Fruit fly (Drosophila melanogaster) whole organism, prepupa: ENCODE data around the gene eIF4H2.

ENCODE experiments used
- Blimp-1 ChIP-seq: fragments of 200-800 bp; sonication (Bioruptor generic); optimal IDR thresholded peaks from 3 replicates; lab custom pipeline; 2017; ENCODE audit warnings: missing biosample characterization, missing genetic modification characterization, mild to moderate bottlenecking, moderate library complexity, missing genetic modification reagents
- CG11762 ChIP-seq: fragments of 200-800 bp; sonication (Bioruptor generic); optimal IDR thresholded peaks from 3 replicates; lab custom pipeline; 2016; ENCODE audit warnings: missing biosample characterization, missing genetic modification characterization; ENCODE audit not compliant: insufficient read depth
- CG31627 ChIP-seq: fragments of 200-800 bp; sonication (Bioruptor generic); optimal IDR thresholded peaks from 3 replicates; lab custom pipeline; 2016; ENCODE audit warnings: missing biosample characterization, missing genetic modification characterization
- CG6276 ChIP-seq: fragments of 200-800 bp; sonication (Bioruptor generic); optimal IDR thresholded peaks from 2 replicates; lab custom pipeline; 2017; ENCODE audit warnings: missing biosample characterization, mild to moderate bottlenecking, missing genetic modification characterization
- CG8119 ChIP-seq: fragments of 200-800 bp; sonication (Bioruptor generic); IDR thresholded peaks from 3 replicates; pipeline ENCODE4 v1.3.6; 2022; ENCODE audit warnings: missing biosample characterization, missing genetic modification characterization
- Hr39 ChIP-seq: fragments of 200-800 bp; sonication (Bioruptor generic); optimal IDR thresholded peaks from 2 replicates; lab custom pipeline; 2016; ENCODE audit warnings: missing biosample characterization, missing genetic modification characterization
- Smox ChIP-seq: fragments of 200-800 bp; sonication (Bioruptor generic); optimal IDR thresholded peaks from 3 replicates; lab custom pipeline; 2016; ENCODE audit warnings: missing biosample characterization, missing genetic modification characterization
- Sox102F ChIP-seq: fragments of 200-800 bp; sonication (Bioruptor generic); optimal IDR thresholded peaks from 2 replicates; lab custom pipeline; 2016; ENCODE audit warnings: missing biosample characterization, mild to moderate bottlenecking, missing genetic modification characterization
- Sox14 ChIP-seq: fragments of 200-800 bp; sonication (Bioruptor generic); optimal IDR thresholded peaks from 3 replicates; lab custom pipeline; 2016; ENCODE audit warnings: missing biosample characterization, missing genetic modification characterization
- Sox15 ChIP-seq: fragments of 200-800 bp; sonication (Bioruptor generic); optimal IDR thresholded peaks from 3 replicates; lab custom pipeline; 2016; ENCODE audit warnings: missing biosample characterization, missing genetic modification characterization

- TF ChIP-seq CG8119 (no peak), Sox14 (GFP tag; lab: Kevin White, UChicago) (no peak), Blimp-1 (no peak), CG11762 (GFP tag; lab: Kevin White, UChicago) (no peak), Hr39 (GFP tag; lab: Kevin White, UChicago) (no peak), Sox15 (GFP tag; lab: Kevin White, UChicago) (no peak), Smox (GFP tag; lab: Kevin White, UChicago) (no peak), CG6276 (GFP tag; lab: Kevin White, UChicago) (no peak), CG31627 (GFP tag; lab: Kevin White, UChicago) (no peak), Sox102F (GFP tag; lab: Kevin White, UChicago) (no peak)
Observed at dm6 chr3R:30697038-30697437, 28.8 kb upstream of the eIF4H2 start, which contains the start of gene Pka-C2.
